Worm (Caenorhabditis elegans): ENCODE measurements around the gene rps-1.

DNA sequence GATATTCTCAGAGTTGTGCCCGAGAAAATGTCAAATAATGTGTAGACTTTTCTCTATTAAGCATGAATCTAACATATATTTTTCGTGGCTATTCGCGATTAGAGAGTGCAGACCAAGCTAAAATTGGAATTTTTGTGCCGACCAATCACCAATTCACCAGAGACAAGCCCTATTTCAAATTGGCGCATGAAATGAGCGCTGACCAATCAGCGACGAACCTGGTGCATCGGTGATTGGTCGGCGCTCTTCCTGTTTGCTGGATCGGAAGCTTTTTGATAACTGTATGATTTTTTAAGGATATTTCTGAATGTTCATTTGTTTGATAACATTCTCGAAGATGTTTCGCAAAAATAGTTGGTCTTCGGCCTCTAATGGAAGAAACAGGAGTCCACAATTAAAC lies 22.4 kb upstream of the rps-1 start:
- TF ChIP-seq him-1 (tag; optimal IDR thresholded peaks at IDR 0.05) (no peak), W03F9.2 (tag; optimal IDR thresholded peaks at IDR 0.05) (no peak)
